Fruit fly (Drosophila melanogaster) whole organism, embryonic: ENCODE data around the gene Shmt.

Source experiments
- Atf-2 ChIP-seq: fragments of 200-800 bp; sonication (Bioruptor generic); optimal IDR thresholded peaks from 2 replicates; lab custom pipeline; 2016; ENCODE audit warnings: missing biosample characterization, missing genetic modification characterization
- Awh ChIP-seq: fragments of 200-800 bp; sonication (Bioruptor generic); IDR thresholded peaks from 2 replicates; pipeline ENCODE4, ENCODE4 v1.3.6; 2022; ENCODE audit warnings: missing biosample characterization, missing genetic modification characterization
- Bgb ChIP-seq: fragments of 200-800 bp; sonication (Bioruptor generic); IDR thresholded peaks from 2 replicates; pipeline ENCODE4 v1.3.6; 2022; ENCODE audit warnings: missing biosample characterization, missing genetic modification characterization; ENCODE audit not compliant: partially characterized antibody
- Bteb2 ChIP-seq: fragments of 200-800 bp; sonication (Bioruptor generic); optimal IDR thresholded peaks from 2 replicates; lab custom pipeline; 2016; ENCODE audit warnings: missing biosample characterization, missing genetic modification characterization
- CG11247 ChIP-seq: fragments of 200-800 bp; sonication (Bioruptor generic); IDR thresholded peaks from 2 replicates; pipeline ENCODE4 v1.3.6; 2022; ENCODE audit warnings: missing biosample characterization, missing genetic modification characterization
- CG14014 ChIP-seq: fragments of 200-800 bp; sonication (Bioruptor generic); IDR thresholded peaks from 2 replicates; pipeline ENCODE4 v1.3.6; 2022; ENCODE audit warnings: missing biosample characterization, missing genetic modification characterization
- CG14667 ChIP-seq: fragments of 200-800 bp; sonication (Bioruptor generic); IDR thresholded peaks from 2 replicates; pipeline ENCODE4 v1.3.6; 2022; ENCODE audit warnings: missing biosample characterization, missing genetic modification characterization
- CG14710 ChIP-seq: fragments of 200-800 bp; sonication (Bioruptor generic); optimal IDR thresholded peaks from 3 replicates; lab custom pipeline; 2019; ENCODE audit warnings: missing biosample characterization, mild to moderate bottlenecking, missing genetic modification characterization, moderate library complexity
- CG1647 ChIP-seq: fragments of 200-800 bp; sonication (Bioruptor generic); optimal IDR thresholded peaks from 3 replicates; lab custom pipeline; 2016; ENCODE audit warnings: missing biosample characterization, missing genetic modification characterization
- CG16779 ChIP-seq: fragments of 200-800 bp; sonication (Bioruptor generic); IDR thresholded peaks from 2 replicates; pipeline ENCODE4 v1.3.6; 2022; ENCODE audit warnings: missing biosample characterization, missing genetic modification characterization
- CG18011 ChIP-seq: fragments of 200-800 bp; sonication (Bioruptor generic); optimal IDR thresholded peaks from 2 replicates; lab custom pipeline; 2017; ENCODE audit warnings: missing biosample characterization, missing genetic modification characterization, mild to moderate bottlenecking, moderate library complexity, missing genotype
- CG18599 ChIP-seq: fragments of 200-800 bp; sonication (Bioruptor generic); optimal IDR thresholded peaks from 3 replicates; lab custom pipeline; 2017; ENCODE audit warnings: missing biosample characterization, missing genetic modification characterization, mild to moderate bottlenecking, moderate library complexity, missing genetic modification reagents
- CG2678 ChIP-seq: fragments of 200-800 bp; sonication (Bioruptor generic); optimal IDR thresholded peaks from 3 replicates; lab custom pipeline; 2019; ENCODE audit warnings: missing biosample characterization, mild to moderate bottlenecking, missing genetic modification characterization, moderate library complexity
- CG2712 ChIP-seq: fragments of 200-800 bp; optimal IDR thresholded peaks from 3 replicates; lab custom pipeline; 2019; ENCODE audit warnings: missing biosample characterization, mild to moderate bottlenecking, missing genetic modification characterization, moderate library complexity
- CG30020 ChIP-seq: fragments of 200-800 bp; optimal IDR thresholded peaks from 2 replicates; lab custom pipeline; 2019; ENCODE audit warnings: missing biosample characterization, mild to moderate bottlenecking, missing genetic modification characterization, moderate library complexity
- CG31224 ChIP-seq: fragments of 200-800 bp; sonication (Bioruptor generic); IDR thresholded peaks from 2 replicates; pipeline ENCODE4 v1.3.6; 2022; ENCODE audit warnings: missing biosample characterization, missing genetic modification characterization
- CG31441 ChIP-seq: fragments of 200-800 bp; sonication (Bioruptor generic); IDR thresholded peaks from 2 replicates; pipeline ENCODE4 v1.3.6; 2022; ENCODE audit warnings: missing biosample characterization, missing genetic modification characterization
- CG33213 ChIP-seq: fragments of 200-800 bp; sonication (Bioruptor generic); optimal IDR thresholded peaks from 3 replicates; lab custom pipeline; 2016; ENCODE audit warnings: missing biosample characterization, missing genetic modification characterization
- CG33557 ChIP-seq: fragments of 200-800 bp; sonication (Bioruptor generic); optimal IDR thresholded peaks from 2 replicates; lab custom pipeline; 2019; ENCODE audit warnings: missing biosample characterization, mild to moderate bottlenecking, missing genetic modification characterization, moderate library complexity
- CG42726 ChIP-seq: fragments of 200-800 bp; sonication (Bioruptor generic); IDR thresholded peaks from 2 replicates; pipeline ENCODE4 v1.3.6; 2022; ENCODE audit warnings: missing biosample characterization, missing genetic modification characterization; ENCODE audit not compliant: partially characterized antibody
- CG4328 ChIP-seq: fragments of 200-800 bp; sonication (Bioruptor generic); optimal IDR thresholded peaks from 3 replicates; lab custom pipeline; 2017; ENCODE audit warnings: missing biosample characterization, missing genetic modification reagents, missing genetic modification characterization
- CG4707 ChIP-seq: fragments of 200-800 bp; sonication (Bioruptor generic); optimal IDR thresholded peaks from 2 replicates; lab custom pipeline; 2018; ENCODE audit warnings: missing biosample characterization, mild to moderate bottlenecking, missing genetic modification characterization, moderate library complexity
- CG6272 ChIP-seq: fragments of 200-800 bp; sonication (Bioruptor generic); IDR thresholded peaks from 2 replicates; pipeline ENCODE4 v1.3.6; 2022; ENCODE audit warnings: missing biosample characterization, missing genetic modification characterization
- CG8089 ChIP-seq: fragments of 200-800 bp; sonication (Bioruptor generic); optimal IDR thresholded peaks from 3 replicates; lab custom pipeline; 2016; ENCODE audit warnings: missing biosample characterization, missing genetic modification characterization
- CG8290 ChIP-seq, 3 experiments: fragments of 200-800 bp; sonication (Bioruptor generic); optimal IDR thresholded peaks; 2 replicates each; lab custom pipeline; 2016 to 2019; ENCODE audit warnings: missing biosample characterization in 3 of 3, missing genetic modification characterization in 3 of 3, mild to moderate bottlenecking in 2 of 3, moderate library complexity in 1 of 3
- CG8388 ChIP-seq: fragments of 200-800 bp; sonication (Bioruptor generic); optimal IDR thresholded peaks from 2 replicates; lab custom pipeline; 2019; ENCODE audit warnings: missing biosample characterization, mild to moderate bottlenecking, missing genetic modification characterization, moderate library complexity
- CG9215 ChIP-seq: fragments of 200-800 bp; sonication (Bioruptor generic); IDR thresholded peaks from 2 replicates; pipeline ENCODE4 v1.3.6; 2022; ENCODE audit warnings: missing biosample characterization, missing genetic modification characterization
- Hmr ChIP-seq: fragments of 200-800 bp; sonication (Bioruptor generic); optimal IDR thresholded peaks from 3 replicates; lab custom pipeline; 2017; ENCODE audit warnings: mild to moderate bottlenecking, missing biosample characterization, missing genetic modification reagents, missing genetic modification characterization
- Med ChIP-seq: fragments of 200-800 bp; sonication (Bioruptor generic); peaks from one replicate; lab custom pipeline; 2016; ENCODE audit warnings: missing biosample characterization, missing genetic modification characterization, mild to moderate bottlenecking, inconsistent platforms, moderate library complexity
- Meics ChIP-seq: fragments of 200-800 bp; sonication (Bioruptor generic); optimal IDR thresholded peaks from 2 replicates; lab custom pipeline; 2017; ENCODE audit warnings: missing biosample characterization, mild to moderate bottlenecking, missing genetic modification characterization
- NFAT ChIP-seq: fragments of 200-800 bp; sonication (Bioruptor generic); IDR thresholded peaks from 2 replicates; pipeline ENCODE4 v1.3.6; 2022; ENCODE audit warnings: missing biosample characterization, missing genetic modification characterization
- Pdp1 ChIP-seq, 2 experiments: fragments of 200-800 bp; sonication (Bioruptor generic); optimal IDR thresholded peaks; 3 replicates each; lab custom pipeline; 2016; ENCODE audit warnings: missing biosample characterization in 2 of 2, missing genetic modification characterization in 2 of 2, mild to moderate bottlenecking in 1 of 2, moderate library complexity in 1 of 2
- Sin3A ChIP-seq: fragments of >200 bp; optimal IDR thresholded peaks from 2 replicates; lab custom pipeline; 2018
- Taf1 ChIP-seq: fragments of 200-800 bp; sonication (Bioruptor generic); IDR thresholded peaks from 2 replicates; pipeline ENCODE4 v1.3.6; 2022; ENCODE audit warnings: missing biosample characterization, missing genetic modification characterization
- chif ChIP-seq, 2 experiments: fragments of 200-800 bp; sonication (Bioruptor generic); optimal IDR thresholded peaks; 3 replicates each; lab custom pipeline; 2016; ENCODE audit warnings: missing biosample characterization in 2 of 2, missing genetic modification characterization in 2 of 2
- cwo ChIP-seq: fragments of 200-800 bp; sonication (Bioruptor generic); optimal IDR thresholded peaks from 3 replicates; lab custom pipeline; 2017; ENCODE audit warnings: missing biosample characterization, missing genetic modification characterization, mild to moderate bottlenecking, moderate library complexity, missing genetic modification reagents
- disco-r ChIP-seq: fragments of 200-800 bp; sonication (Bioruptor generic); optimal IDR thresholded peaks from 2 replicates; lab custom pipeline; 2016; ENCODE audit warnings: missing biosample characterization, missing genetic modification characterization
- dysf ChIP-seq: fragments of 200-800 bp; sonication (Bioruptor generic); IDR thresholded peaks from 3 replicates; pipeline ENCODE4 v1.3.6; 2022; ENCODE audit warnings: missing biosample characterization, missing genetic modification characterization
- grau ChIP-seq: fragments of 200-800 bp; optimal IDR thresholded peaks from 3 replicates; lab custom pipeline; 2019; ENCODE audit warnings: missing biosample characterization, mild to moderate bottlenecking, missing genetic modification characterization, moderate library complexity
- gsb-n ChIP-seq: fragments of 200-800 bp; sonication (Bioruptor generic); optimal IDR thresholded peaks from 3 replicates; lab custom pipeline; 2018; ENCODE audit warnings: missing biosample characterization, mild to moderate bottlenecking, missing genetic modification characterization
- ken ChIP-seq: fragments of 200-800 bp; sonication (Bioruptor generic); IDR thresholded peaks from 3 replicates; pipeline ENCODE4 v1.3.6; 2022; ENCODE audit warnings: missing biosample characterization, missing genetic modification characterization
- kni ChIP-seq: fragments of 200-800 bp; sonication (Bioruptor generic); optimal IDR thresholded peaks from 3 replicates; lab custom pipeline; 2017; ENCODE audit warnings: mild to moderate bottlenecking, missing biosample characterization, missing genetic modification reagents, missing genetic modification characterization
- lab ChIP-seq: fragments of 200-800 bp; sonication (Bioruptor generic); optimal IDR thresholded peaks from 3 replicates; lab custom pipeline; 2017; ENCODE audit warnings: missing biosample characterization, missing genetic modification characterization, mild to moderate bottlenecking, moderate library complexity, missing genetic modification reagents
- lbe ChIP-seq: fragments of 200-800 bp; sonication (Bioruptor generic); optimal IDR thresholded peaks from 2 replicates; lab custom pipeline; 2016; ENCODE audit warnings: missing biosample characterization, mild to moderate bottlenecking, missing genetic modification characterization
- lilli ChIP-seq: fragments of 200-800 bp; sonication (Bioruptor generic); optimal IDR thresholded peaks from 3 replicates; lab custom pipeline; 2016; ENCODE audit warnings: missing biosample characterization, missing genetic modification characterization
- lmd ChIP-seq: fragments of 200-800 bp; sonication (Bioruptor generic); IDR thresholded peaks from 2 replicates; pipeline ENCODE4 v1.3.6; 2022; ENCODE audit warnings: missing biosample characterization, missing genetic modification characterization
- sens ChIP-seq: fragments of 200-800 bp; sonication (Bioruptor generic); peaks from one replicate; lab custom pipeline; 2016; ENCODE audit warnings: missing biosample characterization, missing genetic modification characterization
- tio ChIP-seq: fragments of 200-800 bp; sonication (Bioruptor generic); optimal IDR thresholded peaks from 2 replicates; lab custom pipeline; 2017; ENCODE audit warnings: missing biosample characterization, missing genetic modification characterization, inconsistent platforms

Gene Shmt

dm6 chrX:5891666-5892444, 24.7 kb downstream of the Shmt start (continued):
- peak; percentile 90 for TF ChIP-seq Meics (GFP tag; lab: Kevin White, UChicago)
- peak; percentile 17; the same call in 1 of the 2 replicates for TF ChIP-seq CG11247 (GFP tag; lab: Robert Waterston, UW)
- no peak for TF ChIP-seq CG8290 (GFP tag; optimal IDR thresholded peaks at IDR 0.05; lab: Kevin White, UChicago)
- TF ChIP-seq CG8290 (tag; optimal IDR thresholded peaks at IDR 0.05; lab: Kevin White, UChicago), result peak in 1 of 2 experiments; percentile 48
- peak; percentile 27 for TF ChIP-seq tio (GFP tag; lab: Kevin White, UChicago)
- TF ChIP-seq ken, result peak; percentile 45; the same call in 1 of the 3 replicates
- TF ChIP-seq lab, result peak; percentile 63
- no peak for TF ChIP-seq Bgb (GFP tag; lab: Robert Waterston, UW)
- peak; percentile 52; the same call in 2 of the 3 replicates for TF ChIP-seq dysf (GFP tag; lab: Robert Waterston, UW)
- TF ChIP-seq lilli, result peak; percentile 66
- TF ChIP-seq sens (GFP tag; lab: Kevin White, UChicago), result peak; percentile 90
- peak; percentile 48 for TF ChIP-seq CG2678 (tag; lab: Kevin White, UChicago)
- TF ChIP-seq CG16779 (GFP tag; lab: Robert Waterston, UW), result 0 out of 2 replicates have a peak, but pooled peaks have one; percentile 12
- TF ChIP-seq CG4707 (GFP tag; lab: Kevin White, UChicago), result no peak
- no peak for TF ChIP-seq CG18011
- peak; percentile 20 for TF ChIP-seq Bteb2 (GFP tag; lab: Kevin White, UChicago)
- peak; percentile 54 for TF ChIP-seq Hmr (GFP tag; lab: Kevin White, UChicago)
- peak; percentile 9 for TF ChIP-seq CG14710 (tag; lab: Kevin White, UChicago)
- peak; percentile 30 for TF ChIP-seq CG2712 (tag; lab: Kevin White, UChicago)
- TF ChIP-seq CG14014, result peak; percentile 38; the same call in 1 of the 2 replicates
- TF ChIP-seq CG30020 (tag; lab: Kevin White, UChicago), result no peak
- peak; percentile 34 for TF ChIP-seq disco-r (GFP tag; lab: Kevin White, UChicago)
- no peak for TF ChIP-seq CG6272 (GFP tag; lab: Robert Waterston, UW)
- peak; percentile 62 for TF ChIP-seq CG18599
- TF ChIP-seq CG33557 (GFP tag; lab: Kevin White, UChicago), result no peak
- peak in 1 of 2 experiments; percentile 36 for TF ChIP-seq Pdp1 (GFP tag; optimal IDR thresholded peaks at IDR 0.05; lab: Kevin White, UChicago)
- no peak for TF ChIP-seq CG42726 (GFP tag; lab: Robert Waterston, UW)
- TF ChIP-seq Taf1, result 0 out of 2 replicates have a peak, but pooled peaks have one; percentile 20
- peak; percentile 51 for TF ChIP-seq NFAT (GFP tag; lab: Robert Waterston, UW)
- TF ChIP-seq CG8089, result no peak
- peak; percentile 14 for TF ChIP-seq grau
- TF ChIP-seq lbe (GFP tag; lab: Kevin White, UChicago), result no peak
- no peak for TF ChIP-seq Sin3A (lab: Kevin White, UChicago)
- TF ChIP-seq gsb-n (tag; lab: Kevin White, UChicago), result peak; percentile 3
- 0 out of 2 replicates have a peak, but pooled peaks have one; percentile 21 for TF ChIP-seq CG14667 (GFP tag; lab: Robert Waterston, UW)
- TF ChIP-seq CG4328 (GFP tag; lab: Kevin White, UChicago), result no peak
- TF ChIP-seq CG33213 (GFP tag; lab: Kevin White, UChicago), result peak; percentile 14
- TF ChIP-seq CG31224 (GFP tag; lab: Robert Waterston, UW), result peak; percentile 43; the same call in 1 of the 2 replicates
- peak; percentile 19 for TF ChIP-seq cwo (GFP tag; lab: Kevin White, UChicago)
- TF ChIP-seq CG9215, result 0 out of 2 replicates have a peak, but pooled peaks have one; percentile 22
- TF ChIP-seq Med (GFP tag; lab: Kevin White, UChicago), result peak; percentile 92
- peak; percentile 16 for TF ChIP-seq Atf-2 (GFP tag; lab: Kevin White, UChicago)
- 0 out of 2 replicates have a peak, but pooled peaks have one; percentile 27 for TF ChIP-seq CG31441 (GFP tag; lab: Robert Waterston, UW)
- no peak for TF ChIP-seq kni
- TF ChIP-seq Awh, result no peak
- TF ChIP-seq CG8388 (GFP tag; lab: Kevin White, UChicago), result peak; percentile 6
- peak; percentile 5 for TF ChIP-seq CG1647
- TF ChIP-seq chif (GFP tag; optimal IDR thresholded peaks at IDR 0.05; lab: Kevin White, UChicago), result peak; percentile 11 to 31
- TF ChIP-seq lmd (GFP tag; lab: Robert Waterston, UW), result peak; percentile 48; the same call in 1 of the 2 replicates
